Worm (Caenorhabditis elegans) whole organism, early embryonic: ENCODE data around the gene C34C12.6.

Source experiments
- B0310.2 ChIP-seq: sonication (generic microtip); optimal IDR thresholded peaks from 2 replicates; lab custom pipeline; 2016; ENCODE audit warnings: mild to moderate bottlenecking, missing genetic modification characterization, missing compliant biosample characterization
- F13C5.2 ChIP-seq: sonication (generic microtip); optimal IDR thresholded peaks from 2 replicates; lab custom pipeline; 2017; ENCODE audit warnings: mild to moderate bottlenecking, missing genetic modification characterization, inconsistent platforms, missing compliant biosample characterization
- aly-1 ChIP-seq: sonication (generic microtip); optimal IDR thresholded peaks from 2 replicates; lab custom pipeline; 2016; ENCODE audit warnings: missing genetic modification characterization, missing compliant biosample characterization
- ama-1 ChIP-seq: fragments of 150-350 bp; optimal IDR thresholded peaks from 2 replicates; lab custom pipeline; 2014
- ceh-13 ChIP-seq: fragments of 200-800 bp; sonication (Bioruptor generic); optimal IDR thresholded peaks from 2 replicates; lab custom pipeline; 2018; ENCODE audit warnings: mild to moderate bottlenecking, missing genetic modification characterization, missing compliant biosample characterization
- ceh-36 ChIP-seq: sonication (generic microtip); optimal IDR thresholded peaks from 2 replicates; lab custom pipeline; 2016; ENCODE audit warnings: missing genetic modification characterization, inconsistent platforms, missing compliant biosample characterization
- ets-7 ChIP-seq: sonication (generic microtip); optimal IDR thresholded peaks from 2 replicates; lab custom pipeline; 2016; ENCODE audit warnings: missing genotype, missing genetic modification characterization, missing compliant biosample characterization
- flt-1 ChIP-seq: fragments of 200-800 bp; sonication (Bioruptor generic); IDR thresholded peaks from 2 replicates; pipeline ENCODE4 v1.3.6; 2022; ENCODE audit warnings: missing genetic modification characterization, missing compliant biosample characterization
- hmbx-1 ChIP-seq: sonication (generic microtip); optimal IDR thresholded peaks from 2 replicates; lab custom pipeline; 2016; ENCODE audit warnings: mild to moderate bottlenecking, missing genetic modification characterization, missing compliant biosample characterization
- hmg-4 ChIP-seq: fragments of 200-800 bp; sonication (Bioruptor generic); optimal IDR thresholded peaks from 2 replicates; lab custom pipeline; 2018; ENCODE audit warnings: mild to moderate bottlenecking, missing genetic modification characterization, missing compliant biosample characterization
- hnd-1 ChIP-seq: sonication (generic microtip); optimal IDR thresholded peaks from 2 replicates; lab custom pipeline; 2016; ENCODE audit warnings: missing genetic modification characterization, missing compliant biosample characterization
- pes-1 ChIP-seq: fragments of 200-800 bp; sonication (Bioruptor generic); IDR thresholded peaks from 2 replicates; pipeline ENCODE4 v1.3.6; 2022; ENCODE audit warnings: missing genetic modification reagents, missing genetic modification characterization, missing compliant biosample characterization
- scrt-1 ChIP-seq: fragments of 200-800 bp; sonication (Bioruptor generic); IDR thresholded peaks from 2 replicates; pipeline ENCODE4 v1.3.6; 2022; ENCODE audit warnings: missing genetic modification characterization, missing compliant biosample characterization
- sea-1 ChIP-seq: fragments of 200-800 bp; sonication (Bioruptor generic); conservative IDR thresholded peaks from 2 replicates; pipeline ENCODE4 v1.3.6; 2022; ENCODE audit warnings: missing genetic modification characterization, missing compliant biosample characterization
- tbx-11 ChIP-seq: fragments of 200-800 bp; sonication (Bioruptor generic); IDR thresholded peaks from 2 replicates; pipeline ENCODE4 v1.3.6; 2022; ENCODE audit warnings: missing genetic modification characterization, missing compliant biosample characterization
- tbx-37 ChIP-seq: fragments of 200-800 bp; sonication (Bioruptor generic); conservative IDR thresholded peaks from 2 replicates; pipeline ENCODE4 v1.3.6; 2022; ENCODE audit warnings: missing genetic modification reagents, missing genetic modification characterization, missing compliant biosample characterization
- tra-4 ChIP-seq: sonication (generic microtip); optimal IDR thresholded peaks from 2 replicates; lab custom pipeline; 2017; ENCODE audit warnings: missing genetic modification characterization, missing compliant biosample characterization

C34C12.6 gene

ce11 chrIII:3480950-3481349 lies 1.4 kb upstream of the C34C12.6 start:
- no peak for TF ChIP-seq pes-1 (GFP tag; lab: Robert Waterston, UW)
- TF ChIP-seq tra-4 (tag; lab: Kevin White, UChicago) = no peak
- TF ChIP-seq ceh-13 (GFP tag; lab: Kevin White, UChicago) = no peak
- no peak for TF ChIP-seq flt-1 (GFP tag; lab: Robert Waterston, UW)

DNA sequence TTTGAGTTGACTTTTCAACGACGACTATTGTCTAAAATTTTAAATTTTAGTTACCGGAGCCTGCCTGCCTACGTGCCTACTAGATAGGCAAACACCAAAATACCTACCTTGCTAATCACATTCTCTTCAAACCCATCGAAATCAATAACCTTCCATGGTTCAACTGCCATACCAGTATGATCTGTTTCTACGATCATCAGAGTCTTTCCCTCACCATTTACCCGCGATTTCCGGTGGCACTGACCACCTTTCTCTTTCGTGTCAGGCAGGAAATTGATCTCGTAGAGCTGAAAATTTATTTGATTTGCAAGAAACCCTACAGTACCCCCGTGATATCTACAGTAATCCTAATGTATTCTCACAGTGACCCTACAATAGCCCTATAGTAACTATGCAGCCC lies 2.6 kb downstream of the C34C12.6 start:
- TF ChIP-seq flt-1 (GFP tag; lab: Robert Waterston, UW) = no peak
- TF ChIP-seq hmbx-1 (tag; lab: Kevin White, UChicago) = no peak
- TF ChIP-seq hnd-1 (tag; lab: Kevin White, UChicago) = no peak
- no peak for TF ChIP-seq ets-7
- TF ChIP-seq hmg-4 (GFP tag; lab: Kevin White, UChicago) = no peak
- TF ChIP-seq tra-4 (tag; lab: Kevin White, UChicago) = no peak
- TF ChIP-seq ceh-36 (tag; lab: Kevin White, UChicago) = no peak
- TF ChIP-seq tbx-11 (GFP tag; lab: Robert Waterston, UW) = no peak
- TF ChIP-seq sea-1 (GFP tag; lab: Robert Waterston, UW) = no peak
- no peak for TF ChIP-seq ama-1 (lab: Kevin White, UChicago)
- TF ChIP-seq aly-1 (tag; lab: Kevin White, UChicago) = no peak
- no peak for TF ChIP-seq pes-1 (GFP tag; lab: Robert Waterston, UW)
- TF ChIP-seq tbx-37 (GFP tag; lab: Robert Waterston, UW) = no peak
- TF ChIP-seq scrt-1 (GFP tag; lab: Robert Waterston, UW) = no peak
- TF ChIP-seq ceh-13 (GFP tag; lab: Kevin White, UChicago) = no peak

ce11 chrIII:3486055-3486454 lies 3.7 kb downstream of the C34C12.6 start:
- TF ChIP-seq tra-4 (tag; lab: Kevin White, UChicago) (no peak), ceh-13 (GFP tag; lab: Kevin White, UChicago) (no peak), ama-1 (lab: Kevin White, UChicago) (no peak), hmbx-1 (tag; lab: Kevin White, UChicago) (no peak), tbx-11 (GFP tag; lab: Robert Waterston, UW) (no peak), sea-1 (GFP tag; lab: Robert Waterston, UW) (no peak), pes-1 (GFP tag; lab: Robert Waterston, UW) (no peak), flt-1 (GFP tag; lab: Robert Waterston, UW) (no peak), hnd-1 (tag; lab: Kevin White, UChicago) (no peak), B0310.2 (tag; lab: Kevin White, UChicago) (no peak), scrt-1 (GFP tag; lab: Robert Waterston, UW) (no peak), aly-1 (tag; lab: Kevin White, UChicago) (no peak), hmg-4 (GFP tag; lab: Kevin White, UChicago) (no peak), ceh-36 (tag; lab: Kevin White, UChicago) (no peak)

DNA sequence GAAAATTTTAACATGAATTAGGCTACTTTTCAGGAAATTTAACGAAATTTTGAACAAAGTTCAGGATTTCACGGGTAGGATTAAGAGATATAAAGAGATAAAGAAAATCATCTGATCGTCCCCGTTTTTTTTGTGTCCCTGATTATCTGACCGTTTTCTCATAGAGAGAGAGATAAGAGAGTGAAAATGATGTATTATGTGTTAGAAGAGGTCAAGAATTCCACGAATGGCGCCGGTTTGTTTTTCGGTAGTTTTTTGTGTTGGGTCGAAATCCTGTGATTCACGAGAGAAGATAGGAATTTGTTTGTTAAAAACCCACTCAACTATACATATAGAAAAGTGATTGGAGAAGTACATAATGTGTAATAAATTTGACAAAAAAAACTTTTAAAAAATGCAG lies 4.7 kb downstream of the C34C12.6 start:
- TF ChIP-seq sea-1 (GFP tag; lab: Robert Waterston, UW) = no peak
- TF ChIP-seq scrt-1 (GFP tag; lab: Robert Waterston, UW) = no peak
- TF ChIP-seq hnd-1 (tag; lab: Kevin White, UChicago) = no peak
- no peak for TF ChIP-seq hmbx-1 (tag; lab: Kevin White, UChicago)
- TF ChIP-seq B0310.2 (tag; lab: Kevin White, UChicago) = no peak
- TF ChIP-seq ets-7 = no peak
- TF ChIP-seq pes-1 (GFP tag; lab: Robert Waterston, UW) = no peak
- TF ChIP-seq F13C5.2 (tag; lab: Kevin White, UChicago) = no peak
- no peak for TF ChIP-seq hmg-4 (GFP tag; lab: Kevin White, UChicago)

DNA sequence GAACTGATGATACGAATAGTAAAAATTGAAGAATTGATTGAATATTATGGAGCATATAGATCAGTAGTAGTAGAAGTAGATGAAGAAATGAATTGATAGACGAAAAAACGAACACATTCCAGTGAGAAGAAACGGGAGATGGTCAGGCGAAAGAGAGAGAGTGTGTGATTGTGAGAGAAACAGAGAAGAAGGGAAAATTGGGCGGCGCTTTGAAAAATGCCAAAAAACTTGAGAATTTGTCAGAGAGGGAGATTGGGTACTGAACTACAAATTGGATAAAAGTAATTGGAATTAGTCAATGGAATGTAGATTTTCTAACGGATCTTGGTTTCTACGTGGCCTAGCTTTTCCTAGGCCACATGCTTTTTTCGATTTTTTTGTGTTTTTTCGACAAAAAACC lies 5.8 kb downstream of the C34C12.6 start, which contains the start of gene C34C12.7:
Gene C34C12.7, minus strand, starts transcription at position 118 of the 400 bp plus-strand sequence.
- no peak for TF ChIP-seq ets-7
- TF ChIP-seq aly-1 (tag; lab: Kevin White, UChicago) = no peak
- no peak for TF ChIP-seq scrt-1 (GFP tag; lab: Robert Waterston, UW)
- no peak for TF ChIP-seq tbx-11 (GFP tag; lab: Robert Waterston, UW)
- no peak for TF ChIP-seq ceh-13 (GFP tag; lab: Kevin White, UChicago)
- TF ChIP-seq ceh-36 (tag; lab: Kevin White, UChicago) = no peak

DNA sequence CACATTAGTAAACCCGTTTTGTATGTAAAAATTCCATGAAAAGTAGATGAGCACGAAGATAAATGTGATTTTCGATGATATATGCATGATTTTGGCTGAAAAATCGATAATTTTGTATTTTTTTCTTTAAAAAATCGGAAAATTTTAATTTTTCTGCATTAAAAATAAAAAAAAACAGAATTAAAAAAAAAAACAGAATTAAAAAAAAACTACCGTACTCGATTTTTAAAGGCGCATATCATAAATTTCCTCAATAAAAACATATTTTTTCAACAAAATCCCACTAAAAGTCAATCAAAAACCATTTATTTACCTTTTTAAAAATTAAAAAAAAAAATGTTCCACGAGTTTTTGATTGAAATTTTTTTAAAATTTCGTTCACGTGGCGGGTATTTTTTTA lies 10.7 kb downstream of the C34C12.6 start, which contains the start of gene gly-14:
Gene gly-14, minus strand, starts transcription at position 101 of the 400 bp plus-strand sequence.
- TF ChIP-seq ets-7 = no peak
- TF ChIP-seq aly-1 (tag; lab: Kevin White, UChicago) = no peak
- TF ChIP-seq scrt-1 (GFP tag; lab: Robert Waterston, UW) = no peak
- TF ChIP-seq hmg-4 (GFP tag; lab: Kevin White, UChicago) = no peak
- no peak for TF ChIP-seq B0310.2 (tag; lab: Kevin White, UChicago)
- TF ChIP-seq tra-4 (tag; lab: Kevin White, UChicago) = no peak
- TF ChIP-seq tbx-11 (GFP tag; lab: Robert Waterston, UW) = no peak
- no peak for TF ChIP-seq sea-1 (GFP tag; lab: Robert Waterston, UW)
- no peak for TF ChIP-seq ceh-13 (GFP tag; lab: Kevin White, UChicago)

DNA sequence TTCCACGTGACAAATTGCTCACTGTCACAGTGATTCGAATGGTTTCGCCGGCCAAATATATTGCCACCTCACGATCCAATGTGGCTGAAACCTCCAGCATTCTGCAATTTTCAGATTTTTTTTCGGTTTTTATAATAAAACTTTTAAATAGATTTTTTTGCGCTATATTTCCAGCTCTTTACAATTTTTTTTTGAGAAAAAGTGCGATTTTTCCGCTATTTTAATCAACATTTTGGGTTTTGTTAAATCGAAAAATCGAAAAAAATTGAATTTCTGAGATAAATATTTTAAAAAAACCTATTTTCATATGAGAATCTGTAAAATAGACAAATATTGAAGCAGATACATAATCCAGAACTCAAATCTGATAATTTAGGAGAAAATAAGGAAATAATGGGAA lies 16.6 kb downstream of the C34C12.6 start, which contains the start of gene M01F1.9:
Gene M01F1.9, minus strand, starts transcription at position 101 of the 400 bp plus-strand sequence.
- TF ChIP-seq hmg-4 (GFP tag; lab: Kevin White, UChicago) (no peak), ets-7 (no peak), flt-1 (GFP tag; lab: Robert Waterston, UW) (no peak), tbx-37 (GFP tag; lab: Robert Waterston, UW) (no peak), hmbx-1 (tag; lab: Kevin White, UChicago) (no peak), ceh-13 (GFP tag; lab: Kevin White, UChicago) (no peak), sea-1 (GFP tag; lab: Robert Waterston, UW) (no peak), aly-1 (tag; lab: Kevin White, UChicago) (no peak), hnd-1 (tag; lab: Kevin White, UChicago) (no peak), tbx-11 (GFP tag; lab: Robert Waterston, UW) (no peak), F13C5.2 (tag; lab: Kevin White, UChicago) (no peak), tra-4 (tag; lab: Kevin White, UChicago) (no peak), ceh-36 (tag; lab: Kevin White, UChicago) (no peak), ama-1 (lab: Kevin White, UChicago) (no peak), pes-1 (GFP tag; lab: Robert Waterston, UW) (no peak), B0310.2 (tag; lab: Kevin White, UChicago) (no peak), scrt-1 (GFP tag; lab: Robert Waterston, UW) (no peak)
